Worm (Caenorhabditis elegans) whole organism, L3 larva: ENCODE data around the gene mrpl-10.

Experiments
- R02D3.7 ChIP-seq: fragments of 150-350 bp; optimal IDR thresholded peaks from 2 replicates; lab custom pipeline; 2014; ENCODE audit warnings: missing biosample characterization, missing genetic modification characterization
- ZK546.5 ChIP-seq: sonication (generic microtip); optimal IDR thresholded peaks from 2 replicates; lab custom pipeline; 2017; ENCODE audit warnings: missing biosample characterization, missing genetic modification characterization
- aly-2 ChIP-seq: fragments of 150-350 bp; optimal IDR thresholded peaks from 2 replicates; lab custom pipeline; 2014; ENCODE audit warnings: missing biosample characterization, missing genetic modification characterization
- ceh-16 ChIP-seq: sonication (generic microtip); optimal IDR thresholded peaks from 2 replicates; lab custom pipeline; 2017; ENCODE audit warnings: missing biosample characterization, missing genetic modification characterization
- ceh-82 ChIP-seq: fragments of 150-350 bp; optimal IDR thresholded peaks from 2 replicates; lab custom pipeline; 2014; ENCODE audit warnings: missing biosample characterization, missing genetic modification characterization
- ceh-9 ChIP-seq: sonication (generic microtip); optimal IDR thresholded peaks from 2 replicates; lab custom pipeline; 2018; ENCODE audit warnings: missing biosample characterization, missing genetic modification characterization
- egl-27 ChIP-seq: sonication (generic microtip); optimal IDR thresholded peaks from 4 replicates; lab custom pipeline; 2017; ENCODE audit warnings: missing biosample characterization, missing genetic modification reagents, missing genetic modification characterization
- egl-5 ChIP-seq: fragments of 150-350 bp; optimal IDR thresholded peaks from 2 replicates; lab custom pipeline; 2017; ENCODE audit warnings: missing biosample characterization, missing genetic modification reagents, missing genetic modification characterization, inconsistent platforms
- elt-1 ChIP-seq: fragments of 150-350 bp; optimal IDR thresholded peaks from 2 replicates; lab custom pipeline; 2014; ENCODE audit warnings: missing biosample characterization, missing genetic modification characterization
- elt-2 ChIP-seq: sonication (generic microtip); optimal IDR thresholded peaks from 2 replicates; lab custom pipeline; 2016; ENCODE audit warnings: missing genetic modification reagents, mild to moderate bottlenecking, missing genetic modification characterization, missing compliant biosample characterization
- elt-3 ChIP-seq, 3 experiments: fragments of 150-350 bp in 1 of 3; sonication (generic microtip) in 2 of 3; optimal IDR thresholded peaks; 2 replicates in 2 of 3; 4 replicates in 1 of 3; lab custom pipeline; 2014 to 2017; ENCODE audit warnings: missing biosample characterization in 3 of 3, missing genetic modification characterization in 3 of 3
- eor-1 ChIP-seq, 2 experiments: fragments of 150-350 bp; optimal IDR thresholded peaks; 2 replicates each; lab custom pipeline; 2014 to 2018; ENCODE audit warnings: missing biosample characterization in 2 of 2, missing genetic modification characterization in 2 of 2
- fos-1 ChIP-seq: fragments of 150-350 bp; optimal IDR thresholded peaks from 2 replicates; lab custom pipeline; 2014; ENCODE audit warnings: missing biosample characterization, missing genetic modification characterization
- hmg-11 ChIP-seq: sonication (generic microtip); optimal IDR thresholded peaks from 2 replicates; lab custom pipeline; 2016; ENCODE audit warnings: missing genetic modification characterization, missing compliant biosample characterization
- jun-1 ChIP-seq: fragments of 150-350 bp; optimal IDR thresholded peaks from 2 replicates; lab custom pipeline; 2014; ENCODE audit warnings: missing biosample characterization, missing genetic modification reagents, missing genetic modification characterization
- lin-15B ChIP-seq: fragments of 150-350 bp; optimal IDR thresholded peaks from 2 replicates; lab custom pipeline; 2014; ENCODE audit warnings: missing biosample characterization, missing genetic modification characterization
- lin-39 ChIP-seq: fragments of 150-350 bp; optimal IDR thresholded peaks from 2 replicates; lab custom pipeline; 2018; ENCODE audit warnings: missing biosample characterization, missing genetic modification reagents, missing genetic modification characterization
- lsy-12 ChIP-seq: sonication (generic microtip); optimal IDR thresholded peaks from 2 replicates; lab custom pipeline; 2016; ENCODE audit warnings: mild to moderate bottlenecking, missing genetic modification characterization, missing compliant biosample characterization
- mdl-1 ChIP-seq: fragments of 150-350 bp; optimal IDR thresholded peaks from 2 replicates; lab custom pipeline; 2014; ENCODE audit warnings: missing biosample characterization, missing genetic modification characterization
- mml-1 ChIP-seq: fragments of 150-350 bp; sonication (generic microtip); optimal IDR thresholded peaks from 3 replicates; lab custom pipeline; 2014; ENCODE audit warnings: missing biosample characterization, missing genetic modification characterization
- nfya-1 ChIP-seq: sonication (generic microtip); optimal IDR thresholded peaks from 2 replicates; lab custom pipeline; 2017; ENCODE audit warnings: missing genetic modification characterization, mild to moderate bottlenecking, missing compliant biosample characterization, antibody characterized with exemption, moderate library complexity; ENCODE audit not compliant: insufficient read depth
- nhr-11 ChIP-seq: fragments of 150-350 bp; optimal IDR thresholded peaks from 2 replicates; lab custom pipeline; 2014; ENCODE audit warnings: missing biosample characterization, missing genetic modification characterization
- nhr-12 ChIP-seq: fragments of 150-350 bp; optimal IDR thresholded peaks from 2 replicates; lab custom pipeline; 2014; ENCODE audit warnings: missing biosample characterization, missing genetic modification characterization
- nhr-237 ChIP-seq: fragments of 150-350 bp; optimal IDR thresholded peaks from 2 replicates; lab custom pipeline; 2014; ENCODE audit warnings: missing biosample characterization, missing genetic modification characterization
- nhr-25 ChIP-seq: sonication (generic microtip); optimal IDR thresholded peaks from 2 replicates; lab custom pipeline; 2017; ENCODE audit warnings: missing biosample characterization, missing genetic modification characterization
- nhr-43 ChIP-seq: sonication (generic microtip); optimal IDR thresholded peaks from 2 replicates; lab custom pipeline; 2016; ENCODE audit warnings: mild to moderate bottlenecking, missing genetic modification characterization, missing compliant biosample characterization; ENCODE audit not compliant: poor library complexity, severe bottlenecking
- nhr-76 ChIP-seq: fragments of 150-350 bp; sonication (generic microtip); optimal IDR thresholded peaks from 5 replicates; lab custom pipeline; 2014; ENCODE audit warnings: missing biosample characterization, missing genetic modification characterization
- nhr-77 ChIP-seq: fragments of 150-350 bp; optimal IDR thresholded peaks from 2 replicates; lab custom pipeline; 2014; ENCODE audit warnings: missing biosample characterization, missing genetic modification characterization
- pha-4 ChIP-seq: fragments of 150-350 bp; optimal IDR thresholded peaks from 2 replicates; lab custom pipeline; 2014; ENCODE audit warnings: missing biosample characterization, missing genetic modification reagents, missing genetic modification characterization
- sea-2 ChIP-seq: fragments of 150-350 bp; sonication (generic microtip); optimal IDR thresholded peaks from 4 replicates; lab custom pipeline; 2014; ENCODE audit warnings: missing biosample characterization, missing genetic modification reagents, missing genetic modification characterization
- skn-1 ChIP-seq: fragments of 150-350 bp; optimal IDR thresholded peaks from 2 replicates; lab custom pipeline; 2014; ENCODE audit warnings: missing biosample characterization, missing genetic modification characterization
- snpc-4 ChIP-seq: fragments of 150-350 bp; optimal IDR thresholded peaks from 2 replicates; lab custom pipeline; 2014; ENCODE audit warnings: missing biosample characterization, missing genetic modification characterization
- zag-1 ChIP-seq: fragments of 150-350 bp; optimal IDR thresholded peaks from 2 replicates; lab custom pipeline; 2014; ENCODE audit warnings: missing biosample characterization, missing genetic modification characterization
- ztf-11 ChIP-seq: fragments of 150-350 bp; optimal IDR thresholded peaks from 2 replicates; lab custom pipeline; 2014; ENCODE audit warnings: missing biosample characterization, missing genetic modification characterization
- ztf-4 ChIP-seq: fragments of 150-350 bp; optimal IDR thresholded peaks from 2 replicates; lab custom pipeline; 2014; ENCODE audit warnings: missing biosample characterization, missing genetic modification characterization

Gene mrpl-10

DNA sequence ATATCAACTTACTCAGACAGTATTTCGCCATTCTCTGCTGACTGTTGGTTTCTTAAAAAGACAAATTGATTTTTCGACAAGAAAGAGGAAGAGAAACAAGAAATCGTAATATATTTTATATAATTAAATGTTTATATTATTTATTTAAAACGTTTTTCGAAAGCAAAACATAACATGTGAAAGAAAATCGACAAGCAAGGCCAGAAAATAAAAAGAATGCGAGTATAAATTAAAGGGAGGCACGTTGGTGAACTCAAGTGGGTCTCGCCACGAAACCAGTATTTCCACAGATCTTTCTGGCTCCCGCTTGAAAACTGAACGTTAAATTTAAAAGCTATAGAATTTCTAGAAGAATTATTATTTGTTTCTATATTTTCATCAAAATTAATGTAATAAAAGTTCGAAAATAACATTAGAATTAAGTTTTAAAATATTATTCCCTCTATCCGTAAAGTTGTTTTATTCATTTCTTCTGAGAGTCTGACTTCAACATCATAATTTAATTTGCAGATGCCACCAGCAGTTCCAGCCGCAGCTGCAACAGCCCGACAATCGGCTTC, 4.9 kb upstream of the mrpl-10 start, which contains the start of the genes nst-1 and cct-4:
Gene nst-1, minus strand, starts transcription at position 51 of the 560 bp plus-strand sequence.
Gene cct-4, plus strand, starts transcription at position 510 of the 560 bp plus-strand sequence.
- TF ChIP-seq skn-1 (no peak), elt-2 (peak; percentile 4), ztf-4 (no peak), elt-3 (tag; optimal IDR thresholded peaks at IDR 0.05; lab: Kevin White, UChicago) (no peak), fos-1 (tag; lab: Kevin White, UChicago) (no peak), nhr-76 (no peak), nhr-237 (tag; lab: Kevin White, UChicago) (no peak), lsy-12 (tag; lab: Kevin White, UChicago) (no peak), elt-1 (no peak), ztf-11 (tag; lab: Kevin White, UChicago) (no peak), nhr-11 (tag; lab: Kevin White, UChicago) (no peak), hmg-11 (tag; lab: Kevin White, UChicago) (peak; percentile 14), ceh-16 (tag; lab: Kevin White, UChicago) (no peak), nhr-43 (tag; lab: Kevin White, UChicago) (no peak), nfya-1 (peak; percentile 58), sea-2 (GFP tag; lab: Kevin White, UChicago) (no peak), egl-27 (no peak), eor-1 (tag; optimal IDR thresholded peaks at IDR 0.05; lab: Kevin White, UChicago) (no peak), nhr-77 (tag; lab: Kevin White, UChicago) (no peak), lin-39 (tag; lab: Kevin White, UChicago) (no peak), lin-15B (peak; percentile 50), pha-4 (tag; lab: Kevin White, UChicago) (peak; percentile 58), ZK546.5 (tag; lab: Kevin White, UChicago) (no peak), zag-1 (tag; lab: Kevin White, UChicago) (no peak)

ce11 chrII:8276057-8276456, 2.3 kb downstream of the mrpl-10 start, which contains the start of the genes gei-14 and slc-25A32:
Gene gei-14 (minus strand): TSS chrII:8276231.
Gene slc-25A32 (plus strand): TSS chrII:8276298.
- no peak for TF ChIP-seq ceh-9
- no peak for TF ChIP-seq eor-1 (tag; optimal IDR thresholded peaks at IDR 0.05; lab: Kevin White, UChicago)
- TF ChIP-seq lin-15B = peak; percentile 67
- peak; percentile 94 for TF ChIP-seq R02D3.7 (tag; lab: Kevin White, UChicago)
- no peak for TF ChIP-seq egl-27
- TF ChIP-seq egl-5 (tag; lab: Kevin White, UChicago) = peak; percentile 50
- no peak for TF ChIP-seq nhr-12
- TF ChIP-seq ceh-82 (tag; lab: Kevin White, UChicago) = no peak
- no peak for TF ChIP-seq ceh-16 (tag; lab: Kevin White, UChicago)
- TF ChIP-seq nfya-1 = peak; percentile 56

ce11 chrII:8273060-8273459, 5.3 kb downstream of the mrpl-10 start:
- TF ChIP-seq elt-1 (no peak), nhr-76 (no peak), pha-4 (tag; lab: Kevin White, UChicago) (no peak), ztf-11 (tag; lab: Kevin White, UChicago) (no peak), egl-27 (no peak), ztf-4 (no peak), ZK546.5 (tag; lab: Kevin White, UChicago) (no peak), snpc-4 (tag; lab: Kevin White, UChicago) (no peak), nfya-1 (no peak), nhr-11 (tag; lab: Kevin White, UChicago) (no peak), mdl-1 (tag; lab: Kevin White, UChicago) (no peak), aly-2 (tag; lab: Kevin White, UChicago) (no peak), mml-1 (tag; lab: Kevin White, UChicago) (no peak), nhr-43 (tag; lab: Kevin White, UChicago) (no peak), R02D3.7 (tag; lab: Kevin White, UChicago) (no peak), ceh-9 (no peak), hmg-11 (tag; lab: Kevin White, UChicago) (no peak), skn-1 (no peak), elt-3 (tag; optimal IDR thresholded peaks at IDR 0.05; lab: Kevin White, UChicago) (no peak), lsy-12 (tag; lab: Kevin White, UChicago) (no peak)

- TF ChIP-seq nhr-25 (tag; lab: Kevin White, UChicago) = no peak
- no peak for TF ChIP-seq jun-1 (tag; lab: Kevin White, UChicago)
Measured at ce11 chrII:8269855-8270647, 8.3 kb downstream of the mrpl-10 start, which contains the start of gene tdc-1. Gene tdc-1 (plus strand): TSS chrII:8270597.
